Fruit fly (Drosophila melanogaster): ENCODE results near the gene CG13284.
A peak's percentile ranks its signal among the peaks of the same experiment; 100 is the strongest.

The CG13284 gene

DNA sequence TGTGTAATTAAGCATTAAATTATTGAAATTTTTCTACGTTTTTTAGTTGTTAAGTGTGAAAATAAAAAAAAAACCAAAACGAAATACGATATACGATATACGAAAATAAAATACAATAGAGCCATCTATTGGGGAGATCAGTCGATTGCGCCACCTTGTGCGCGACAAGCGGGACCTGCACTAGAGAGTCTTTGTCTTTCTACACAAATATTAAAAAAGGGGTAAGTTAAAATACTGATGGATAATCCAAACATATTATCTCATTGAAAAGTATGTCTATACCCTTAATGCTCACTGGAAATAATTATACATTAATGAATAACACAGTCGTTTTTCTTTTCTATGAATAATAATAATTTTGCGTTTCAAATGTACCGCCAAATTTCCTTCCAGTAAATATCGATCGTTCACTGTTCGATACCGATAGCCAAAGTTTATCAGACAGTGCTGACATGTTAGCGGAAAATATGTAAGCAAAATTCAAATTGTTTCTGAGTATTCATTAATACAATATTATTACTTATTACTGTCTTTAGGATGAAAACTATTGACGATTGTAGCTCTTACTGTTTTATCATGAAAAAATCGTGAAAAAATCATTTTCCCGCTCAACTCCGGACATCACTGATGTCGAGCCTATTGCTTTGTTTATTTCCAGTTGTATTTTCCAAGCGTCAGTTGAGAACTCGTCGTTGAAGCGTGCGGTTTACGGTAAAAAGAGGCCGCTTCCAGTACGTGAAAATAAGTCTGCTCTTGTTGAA is 32.3 kb downstream of the CG13284 start, which contains the start of gene mdy (continued):
- TF ChIP-seq Doc2 (GFP tag; IDR thresholded peaks at IDR 0.05) (no peak), CG14014 (GFP tag; IDR thresholded peaks at IDR 0.05) (peak; percentile 70), TFAM (GFP tag; optimal IDR thresholded peaks at IDR 0.05) (no peak), sens-2 (GFP tag; IDR thresholded peaks at IDR 0.05) (no peak), lola (GFP tag; optimal IDR thresholded peaks at IDR 0.05) (peak in 1 of 3 experiments; percentile 62), cad (GFP tag; optimal IDR thresholded peaks at IDR 0.05) (no peak), CG32532 (GFP tag; IDR thresholded peaks at IDR 0.05) (peak; percentile 79), Fer3 (tag; optimal IDR thresholded peaks at IDR 0.05) (peak; percentile 18), klu (GFP tag; IDR thresholded peaks at IDR 0.05) (peak; percentile 45; the same call in 1 of the 2 replicates), inv (GFP tag; IDR thresholded peaks at IDR 0.05; ENCODE audit: partially characterized antibody) (peak; percentile 38; the same call in 1 of the 2 replicates), CG42726 (GFP tag; IDR thresholded peaks at IDR 0.05; ENCODE audit: partially characterized antibody) (0 out of 2 replicates have a peak, but pooled peaks have one; percentile 29), CG18476 (GFP tag; optimal IDR thresholded peaks at IDR 0.05) (peak; percentile 71), CG2875 (GFP tag; optimal IDR thresholded peaks at IDR 0.05) (no peak), Med (GFP tag) (peak; percentile 90), mirr (GFP tag; optimal IDR thresholded peaks at IDR 0.05) (no peak), CG10565 (GFP tag; optimal IDR thresholded peaks at IDR 0.05) (no peak), kah (GFP tag; optimal IDR thresholded peaks at IDR 0.05) (no peak), crol (GFP tag; IDR thresholded peaks at IDR 0.05) (no peak), croc (GFP tag; conservative IDR thresholded peaks at IDR 0.05) (no peak), Nf-YB (GFP tag; optimal IDR thresholded peaks at IDR 0.05) (peak; percentile 23), phol (tag; optimal IDR thresholded peaks at IDR 0.05) (peak; percentile 57), CG7556 (GFP tag; optimal IDR thresholded peaks at IDR 0.05) (peak; percentile 59), lmd (GFP tag; IDR thresholded peaks at IDR 0.05) (peak; percentile 40; the same call in 1 of the 2 replicates), eyg (GFP tag; optimal IDR thresholded peaks at IDR 0.05) (no peak), btn (GFP tag; optimal IDR thresholded peaks at IDR 0.05) (no peak), gt (GFP tag; IDR thresholded peaks at IDR 0.05) (no peak), CG12942 (GFP tag; optimal IDR thresholded peaks at IDR 0.05) (peak; percentile 39), Scr (GFP tag; IDR thresholded peaks at IDR 0.05; ENCODE audit: partially characterized antibody) (peak; percentile 61; the same call in 1 of the 2 replicates), Blimp-1 (GFP tag; optimal IDR thresholded peaks at IDR 0.05) (no peak), CG15696 (tag; optimal IDR thresholded peaks at IDR 0.05) (peak; percentile 15), CG30403 (GFP tag; optimal IDR thresholded peaks at IDR 0.05) (peak; percentile 79), CG2889 (GFP tag; IDR thresholded peaks at IDR 0.05) (no peak), cwo (GFP tag; optimal IDR thresholded peaks at IDR 0.05) (peak; percentile 35), gem (tag; optimal IDR thresholded peaks at IDR 0.05) (peak; percentile 79), Xrp1 (GFP tag; IDR thresholded peaks at IDR 0.05) (peak; percentile 56), sisA (GFP tag; IDR thresholded peaks at IDR 0.05) (peak; percentile 62), cas (GFP tag; IDR thresholded peaks at IDR 0.05) (peak; percentile 52; the same call in 1 of the 2 replicates), CG3407 (GFP tag; optimal IDR thresholded peaks at IDR 0.05) (no peak), CG3995 (GFP tag; optimal IDR thresholded peaks at IDR 0.05) (no peak), cg (GFP tag; optimal IDR thresholded peaks at IDR 0.05) (no peak), CG6791 (GFP tag; IDR thresholded peaks at IDR 0.05; ENCODE audit: partially characterized antibody) (no peak), CG34224 (GFP tag; IDR thresholded peaks at IDR 0.05; ENCODE audit: partially characterized antibody) (peak; percentile 30; the same call in 1 of the 3 replicates), HHEX (GFP tag; optimal IDR thresholded peaks at IDR 0.05) (no peak), kay (GFP tag; optimal IDR thresholded peaks at IDR 0.05) (peak; percentile 58), Dip3 (GFP tag; optimal IDR thresholded peaks at IDR 0.05) (peak; percentile 0), CG13894 (tag; optimal IDR thresholded peaks at IDR 0.05) (no peak), CG43689 (GFP tag; IDR thresholded peaks at IDR 0.05) (no peak), CG6175 (GFP tag; IDR thresholded peaks at IDR 0.05) (peak; percentile 46; the same call in 1 of the 3 replicates)
